Worm (Caenorhabditis elegans) whole organism, young adult: ENCODE measurements around the gene mex-1.
A peak's percentile ranks its signal among the peaks of the same experiment; 100 is the strongest.

Experiments used
- B0035.1 ChIP-seq: sonication (generic microtip); optimal IDR thresholded peaks from 2 replicates; lab custom pipeline; 2016; ENCODE audit warnings: missing genetic modification characterization, mild to moderate bottlenecking, missing compliant biosample characterization, missing genotype, missing genetic modification reagents
- F49E8.2 ChIP-seq: sonication (generic microtip); optimal IDR thresholded peaks from 3 replicates; lab custom pipeline; 2017; ENCODE audit warnings: missing genetic modification characterization, mild to moderate bottlenecking, missing compliant biosample characterization, antibody characterized with exemption, moderate library complexity; ENCODE audit not compliant: insufficient read depth
- F57C9.4 ChIP-seq: sonication (generic microtip); optimal IDR thresholded peaks from 2 replicates; lab custom pipeline; 2017; ENCODE audit warnings: mild to moderate bottlenecking, missing genetic modification characterization, missing compliant biosample characterization
- Y53G8AR.9 ChIP-seq: fragments of 200-800 bp; sonication (Bioruptor generic); conservative IDR thresholded peaks from 2 replicates; pipeline ENCODE4 v1.3.6; 2022; ENCODE audit warnings: missing genetic modification reagents, missing genetic modification characterization, missing compliant biosample characterization
- chd-7 ChIP-seq: sonication (generic microtip); optimal IDR thresholded peaks from 2 replicates; lab custom pipeline; 2016; ENCODE audit warnings: mild to moderate bottlenecking, missing genetic modification characterization, moderate library complexity, missing compliant biosample characterization
- let-526 ChIP-seq: fragments of 200-800 bp; sonication (Bioruptor generic); IDR thresholded peaks from 2 replicates; pipeline ENCODE4 v1.3.6; 2022; ENCODE audit warnings: missing genetic modification reagents, missing genetic modification characterization, missing compliant biosample characterization
- lin-54 ChIP-seq: fragments of 200-800 bp; sonication (Bioruptor generic); optimal IDR thresholded peaks from 2 replicates; lab custom pipeline; 2018; ENCODE audit warnings: mild to moderate bottlenecking, missing genetic modification characterization, missing compliant biosample characterization
- nfya-2 ChIP-seq: fragments of 200-800 bp; sonication (Bioruptor generic); IDR thresholded peaks from 2 replicates; pipeline ENCODE4 v1.3.6; 2022; ENCODE audit warnings: missing genetic modification reagents, missing genetic modification characterization, missing compliant biosample characterization
- sdz-38 ChIP-seq: sonication (generic microtip); optimal IDR thresholded peaks from 2 replicates; lab custom pipeline; 2016; ENCODE audit warnings: missing genotype, missing genetic modification characterization, missing compliant biosample characterization
- snpc-4 ChIP-seq, 5 experiments: fragments of 150-350 bp in 1 of 5; sonication (generic microtip) in 4 of 5; optimal IDR thresholded peaks; 2 replicates each; lab custom pipeline; 2014 to 2018; ENCODE audit warnings: missing genetic modification characterization in 5 of 5, missing biosample characterization in 3 of 5, antibody characterized with exemption in 2 of 5, mild to moderate bottlenecking in 2 of 5, missing compliant biosample characterization in 2 of 5, missing genotype in 2 of 5, moderate library complexity in 2 of 5, missing genetic modification reagents in 1 of 5
- unc-130 ChIP-seq: sonication (generic microtip); optimal IDR thresholded peaks from 2 replicates; lab custom pipeline; 2016; ENCODE audit warnings: missing genetic modification reagents, missing genetic modification characterization, missing compliant biosample characterization
- ztf-25 ChIP-seq: fragments of 200-800 bp; sonication (Bioruptor generic); IDR thresholded peaks from 2 replicates; pipeline ENCODE4 v1.3.6; 2022; ENCODE audit warnings: missing genetic modification reagents, missing genetic modification characterization, missing compliant biosample characterization
- ztf-6 ChIP-seq: fragments of 200-800 bp; sonication (Bioruptor generic); IDR thresholded peaks from 2 replicates; pipeline ENCODE4 v1.3.6; 2022; ENCODE audit warnings: missing genetic modification reagents, missing genetic modification characterization, missing compliant biosample characterization

- TF ChIP-seq F57C9.4, result no peak
- TF ChIP-seq lin-54 (GFP tag; lab: Kevin White, UChicago), result peak; percentile 92
- TF ChIP-seq chd-7 (tag; lab: Kevin White, UChicago), result no peak
- no peak for TF ChIP-seq ztf-6 (GFP tag; lab: Robert Waterston, UW)
- TF ChIP-seq unc-130, result peak; percentile 92
- no peak for TF ChIP-seq sdz-38 (tag; lab: Kevin White, UChicago)
- TF ChIP-seq F49E8.2, result peak; percentile 78
- TF ChIP-seq let-526, result no peak
- TF ChIP-seq Y53G8AR.9 (GFP tag; lab: Robert Waterston, UW), result peak; percentile 78; the same call in 1 of the 2 replicates
- TF ChIP-seq nfya-2 (GFP tag; lab: Robert Waterston, UW), result 0 out of 2 replicates have a peak, but pooled peaks have one; percentile 73
- no peak for TF ChIP-seq ztf-25 (GFP tag; lab: Robert Waterston, UW)
- no peak for TF ChIP-seq B0035.1 (tag; lab: Kevin White, UChicago)
- peak; percentile 54 for TF ChIP-seq snpc-4 (GFP tag; optimal IDR thresholded peaks at IDR 0.05; lab: Kevin White, UChicago)
- peak in 1 of 4 experiments; percentile 32 for TF ChIP-seq snpc-4 (tag; optimal IDR thresholded peaks at IDR 0.05; lab: Kevin White, UChicago)
Measured at ce11 chrII:11968275-11968674, at the start of gene mex-1.
